Worm (Caenorhabditis elegans) whole organism, L4 larva: ENCODE results near the gene metr-1.

Experiments
- D1046.2 ChIP-seq: fragments of 200-800 bp; sonication (Bioruptor generic); IDR thresholded peaks from 2 replicates; pipeline ENCODE4 v1.3.6; 2022; ENCODE audit warnings: missing genetic modification characterization, missing compliant biosample characterization
- F26F4.8 ChIP-seq: fragments of 200-800 bp; sonication (Bioruptor generic); conservative IDR thresholded peaks from 2 replicates; pipeline ENCODE4 v1.3.6; 2022; ENCODE audit warnings: missing genetic modification characterization, missing compliant biosample characterization
- R02D3.7 ChIP-seq: fragments of 150-350 bp; sonication (generic microtip); optimal IDR thresholded peaks from 3 replicates; lab custom pipeline; 2014; ENCODE audit warnings: missing biosample characterization, missing genetic modification characterization
- T26A8.4 ChIP-seq: fragments of 200-800 bp; sonication (Bioruptor generic); IDR thresholded peaks from 2 replicates; pipeline ENCODE4 v1.3.6; 2022; ENCODE audit warnings: missing genetic modification characterization, missing compliant biosample characterization
- Y48G9A.11 ChIP-seq: fragments of 200-800 bp; sonication (Bioruptor generic); IDR thresholded peaks from 2 replicates; pipeline ENCODE4 v1.3.6; 2022; ENCODE audit warnings: missing genetic modification reagents, missing genetic modification characterization, missing compliant biosample characterization
- Y75B8A.6 ChIP-seq: fragments of 200-800 bp; sonication (Bioruptor generic); IDR thresholded peaks from 2 replicates; pipeline ENCODE4 v1.3.6; 2022; ENCODE audit warnings: missing genetic modification reagents, missing genetic modification characterization, missing compliant biosample characterization
- ZK337.2 ChIP-seq: fragments of 200-800 bp; sonication (Bioruptor generic); IDR thresholded peaks from 2 replicates; pipeline ENCODE4 v1.3.6; 2022; ENCODE audit warnings: missing genetic modification reagents, missing genetic modification characterization, missing compliant biosample characterization
- ZK546.5 ChIP-seq, 2 experiments: sonication (generic microtip); optimal IDR thresholded peaks; 2 replicates each; lab custom pipeline; 2017; ENCODE audit warnings: missing biosample characterization in 2 of 2, missing genetic modification characterization in 2 of 2
- arid-1 ChIP-seq: fragments of 200-800 bp; sonication (Bioruptor generic); conservative IDR thresholded peaks from 2 replicates; pipeline ENCODE4 v1.3.6; 2022; ENCODE audit warnings: missing genetic modification reagents, missing genetic modification characterization, missing compliant biosample characterization
- ceh-20 ChIP-seq: fragments of 200-800 bp; sonication (Bioruptor generic); IDR thresholded peaks from 2 replicates; pipeline ENCODE4 v1.3.6; 2022; ENCODE audit warnings: missing genetic modification reagents, missing genetic modification characterization, missing compliant biosample characterization
- ceh-28 ChIP-seq: fragments of 150-350 bp; optimal IDR thresholded peaks from 2 replicates; lab custom pipeline; 2014; ENCODE audit warnings: missing biosample characterization, missing genetic modification reagents, missing genetic modification characterization
- ceh-32 ChIP-seq: sonication (generic microtip); optimal IDR thresholded peaks from 2 replicates; lab custom pipeline; 2016; ENCODE audit warnings: mild to moderate bottlenecking, missing genetic modification characterization, missing compliant biosample characterization; ENCODE audit not compliant: poor library complexity
- ces-1 ChIP-seq: fragments of 150-350 bp; sonication (generic microtip); optimal IDR thresholded peaks from 4 replicates; lab custom pipeline; 2014; ENCODE audit warnings: missing biosample characterization, missing genetic modification reagents, missing genetic modification characterization
- ctbp-1 ChIP-seq: fragments of 200-800 bp; sonication (Bioruptor generic); IDR thresholded peaks from 2 replicates; pipeline ENCODE4 v1.3.6; 2022; ENCODE audit warnings: missing genetic modification reagents, missing genetic modification characterization, missing compliant biosample characterization
- daf-16 ChIP-seq, 3 experiments: sonication (generic microtip); optimal IDR thresholded peaks; 2 replicates each; lab custom pipeline; 2016 to 2017; ENCODE audit warnings: missing genetic modification characterization in 3 of 3, missing genetic modification reagents in 3 of 3, mild to moderate bottlenecking in 2 of 3, missing compliant biosample characterization in 2 of 3, missing biosample characterization in 1 of 3, moderate library complexity in 1 of 3
- daf-19 ChIP-seq: fragments of 200-800 bp; sonication (Bioruptor generic); conservative IDR thresholded peaks from 2 replicates; pipeline ENCODE4 v1.3.6; 2022; ENCODE audit warnings: missing genetic modification characterization, missing compliant biosample characterization
- daf-8 ChIP-seq: fragments of 200-800 bp; sonication (Bioruptor generic); IDR thresholded peaks from 2 replicates; pipeline ENCODE4 v1.3.6; 2022; ENCODE audit warnings: missing genetic modification characterization, missing compliant biosample characterization
- dmd-8 ChIP-seq: fragments of 200-800 bp; sonication (Bioruptor generic); IDR thresholded peaks from 2 replicates; pipeline ENCODE4 v1.3.6; 2022; ENCODE audit warnings: missing genetic modification characterization, missing compliant biosample characterization
- dpl-1 ChIP-seq: fragments of 150-350 bp; optimal IDR thresholded peaks from 2 replicates; lab custom pipeline; 2014; ENCODE audit warnings: missing biosample characterization, missing genetic modification reagents, missing genetic modification characterization
- fkh-10 ChIP-seq: fragments of 150-350 bp; optimal IDR thresholded peaks from 2 replicates; lab custom pipeline; 2014; ENCODE audit warnings: missing biosample characterization, missing genetic modification reagents, missing genetic modification characterization
- hif-1 ChIP-seq, 2 experiments: sonication (generic microtip); optimal IDR thresholded peaks; 2 replicates each; lab custom pipeline; 2016 to 2017; ENCODE audit warnings: missing compliant biosample characterization in 2 of 2, missing genetic modification characterization in 2 of 2, missing genetic modification reagents in 2 of 2, missing genotype in 2 of 2, mild to moderate bottlenecking in 1 of 2
- hmg-1.1 ChIP-seq: fragments of 200-800 bp; sonication (Bioruptor generic); IDR thresholded peaks from 2 replicates; pipeline ENCODE4 v1.3.6; 2022; ENCODE audit warnings: missing genetic modification reagents, missing genetic modification characterization, missing compliant biosample characterization
- jun-1 ChIP-seq: fragments of 150-350 bp; optimal IDR thresholded peaks from 2 replicates; lab custom pipeline; 2014; ENCODE audit warnings: missing biosample characterization, missing genetic modification reagents, missing genetic modification characterization
- lim-7 ChIP-seq: fragments of 200-800 bp; sonication (Bioruptor generic); IDR thresholded peaks from 2 replicates; pipeline ENCODE4 v1.3.6; 2022; ENCODE audit warnings: missing genetic modification characterization, missing compliant biosample characterization
- lin-13 ChIP-seq: fragments of 150-350 bp; optimal IDR thresholded peaks from 2 replicates; lab custom pipeline; 2014; ENCODE audit warnings: missing biosample characterization, missing genetic modification reagents, missing genetic modification characterization
- lin-39 ChIP-seq: fragments of 150-350 bp; optimal IDR thresholded peaks from 2 replicates; lab custom pipeline; 2014; ENCODE audit warnings: missing biosample characterization, missing genetic modification reagents, missing genetic modification characterization
- lsy-2 ChIP-seq, 2 experiments: fragments of 150-350 bp in 1 of 2; sonication (generic microtip) in 1 of 2; optimal IDR thresholded peaks; 2 replicates each; lab custom pipeline; 2014 to 2017; ENCODE audit warnings: missing biosample characterization in 2 of 2, missing genetic modification characterization in 2 of 2
- mdl-1 ChIP-seq, 2 experiments: fragments of 150-350 bp in 1 of 2; sonication (generic microtip) in 1 of 2; optimal IDR thresholded peaks; 2 replicates each; lab custom pipeline; 2014 to 2017; ENCODE audit warnings: missing biosample characterization in 2 of 2, missing genetic modification characterization in 2 of 2
- mxl-2 ChIP-seq: fragments of 200-800 bp; sonication (Bioruptor generic); conservative IDR thresholded peaks from 2 replicates; pipeline ENCODE4 v1.3.6; 2022; ENCODE audit warnings: missing genetic modification reagents, missing genetic modification characterization, missing compliant biosample characterization
- mxl-3 ChIP-seq: fragments of 200-800 bp; sonication (Bioruptor generic); optimal IDR thresholded peaks from 2 replicates; lab custom pipeline; 2018; ENCODE audit warnings: mild to moderate bottlenecking, missing genetic modification characterization, missing compliant biosample characterization
- nhr-10 ChIP-seq: fragments of 150-350 bp; optimal IDR thresholded peaks from 2 replicates; lab custom pipeline; 2014; ENCODE audit warnings: missing biosample characterization, missing genetic modification characterization
- nhr-102 ChIP-seq: sonication (generic microtip); optimal IDR thresholded peaks from 2 replicates; lab custom pipeline; 2016; ENCODE audit warnings: mild to moderate bottlenecking, missing genetic modification characterization, moderate library complexity, missing compliant biosample characterization
- nhr-111 ChIP-seq: fragments of 200-800 bp; sonication (Bioruptor generic); optimal IDR thresholded peaks from 2 replicates; lab custom pipeline; 2018; ENCODE audit warnings: mild to moderate bottlenecking, missing genetic modification characterization, missing compliant biosample characterization
- nhr-237 ChIP-seq: sonication (generic microtip); optimal IDR thresholded peaks from 2 replicates; lab custom pipeline; 2017; ENCODE audit warnings: missing biosample characterization, missing genetic modification characterization
- nhr-25 ChIP-seq: sonication (generic microtip); optimal IDR thresholded peaks from 2 replicates; lab custom pipeline; 2017; ENCODE audit warnings: missing genetic modification characterization, mild to moderate bottlenecking, missing compliant biosample characterization, antibody characterized with exemption, moderate library complexity, borderline replicate concordance; ENCODE audit not compliant: insufficient read depth
- nhr-28 ChIP-seq: fragments of 150-350 bp; optimal IDR thresholded peaks from 2 replicates; lab custom pipeline; 2014; ENCODE audit warnings: missing biosample characterization, missing genetic modification characterization
- nhr-42 ChIP-seq: fragments of 200-800 bp; sonication (Bioruptor generic); IDR thresholded peaks from 2 replicates; pipeline ENCODE4 v1.3.6; 2022; ENCODE audit warnings: missing genetic modification characterization, missing compliant biosample characterization
- nhr-48 ChIP-seq: sonication (generic microtip); optimal IDR thresholded peaks from 2 replicates; lab custom pipeline; 2016; ENCODE audit warnings: mild to moderate bottlenecking, missing genetic modification characterization, missing compliant biosample characterization
- nhr-76 ChIP-seq: fragments of 150-350 bp; optimal IDR thresholded peaks from 2 replicates; lab custom pipeline; 2014; ENCODE audit warnings: missing biosample characterization, missing genetic modification characterization
- saeg-2 ChIP-seq: fragments of 200-800 bp; sonication (Bioruptor generic); IDR thresholded peaks from 2 replicates; pipeline ENCODE4 v1.3.6; 2022; ENCODE audit warnings: missing genetic modification reagents, missing genetic modification characterization, missing compliant biosample characterization
- set-16 ChIP-seq: fragments of 200-800 bp; sonication (Bioruptor generic); IDR thresholded peaks from 2 replicates; pipeline ENCODE4 v1.3.6; 2022; ENCODE audit warnings: missing genetic modification reagents, missing genetic modification characterization, missing compliant biosample characterization
- skn-1 ChIP-seq: fragments of 150-350 bp; optimal IDR thresholded peaks from 2 replicates; lab custom pipeline; 2014; ENCODE audit warnings: missing biosample characterization, missing genetic modification characterization
- snpc-1.2 ChIP-seq: fragments of 200-800 bp; sonication (Bioruptor generic); IDR thresholded peaks from 2 replicates; pipeline ENCODE4 v1.3.6; 2022; ENCODE audit warnings: missing genetic modification reagents, missing genetic modification characterization, missing compliant biosample characterization
- spr-1 ChIP-seq: sonication (generic microtip); optimal IDR thresholded peaks from 2 replicates; lab custom pipeline; 2016; ENCODE audit warnings: mild to moderate bottlenecking, missing genetic modification characterization, missing compliant biosample characterization
- spr-3 ChIP-seq: fragments of 200-800 bp; sonication (Bioruptor generic); optimal IDR thresholded peaks from 2 replicates; lab custom pipeline; 2018; ENCODE audit warnings: mild to moderate bottlenecking, missing genetic modification characterization, missing compliant biosample characterization
- unc-130 ChIP-seq: sonication (generic microtip); optimal IDR thresholded peaks from 2 replicates; lab custom pipeline; 2016; ENCODE audit warnings: missing genetic modification reagents, missing genetic modification characterization, missing compliant biosample characterization
- unc-62 ChIP-seq, 3 experiments: fragments of 150-350 bp in 1 of 3; sonication (generic microtip); optimal IDR thresholded peaks in 2 of 3; peaks in 1 of 3; 1 replicate in 1 of 3; 2 replicates in 2 of 3; lab custom pipeline; 2014 to 2017; ENCODE audit warnings: missing biosample characterization in 3 of 3, missing genetic modification characterization in 3 of 3, missing genetic modification reagents in 3 of 3, missing genotype in 1 of 3
- zag-1 ChIP-seq: fragments of 150-350 bp; optimal IDR thresholded peaks from 2 replicates; lab custom pipeline; 2014; ENCODE audit warnings: missing biosample characterization, missing genetic modification characterization
- zip-2 ChIP-seq: fragments of 150-350 bp; optimal IDR thresholded peaks from 2 replicates; lab custom pipeline; 2014; ENCODE audit warnings: missing biosample characterization, missing genetic modification characterization

metr-1 gene

ce11 chrII:10925804-10926570, at the start of gene metr-1 (continued):
- TF ChIP-seq lin-39 (no peak), lin-13 (GFP tag; lab: Kevin White, UChicago) (no peak), nhr-76 (tag; lab: Kevin White, UChicago) (no peak), ces-1 (GFP tag; lab: Kevin White, UChicago) (no peak), mxl-2 (GFP tag; lab: Robert Waterston, UW) (no peak), snpc-1.2 (GFP tag; lab: Robert Waterston, UW) (no peak; the same call in 1 of the 2 replicates), hif-1 (tag; optimal IDR thresholded peaks at IDR 0.05; lab: Kevin White, UChicago) (no peak), ceh-32 (tag; lab: Kevin White, UChicago) (no peak), set-16 (GFP tag; lab: Robert Waterston, UW) (no peak), lim-7 (GFP tag; lab: Robert Waterston, UW) (0 out of 2 replicates have a peak, but pooled peaks have one; percentile 23), mxl-3 (GFP tag; lab: Kevin White, UChicago) (peak; percentile 74), ceh-28 (no peak), nhr-102 (no peak), ZK337.2 (GFP tag; lab: Robert Waterston, UW) (0 out of 2 replicates have a peak, but pooled peaks have one; percentile 34), lsy-2 (tag; optimal IDR thresholded peaks at IDR 0.05; lab: Kevin White, UChicago) (peak in 1 of 2 experiments; percentile 55), dmd-8 (GFP tag; lab: Robert Waterston, UW) (no peak), Y48G9A.11 (GFP tag; lab: Robert Waterston, UW) (no peak), spr-3 (GFP tag; lab: Kevin White, UChicago) (no peak), R02D3.7 (no peak), Y75B8A.6 (GFP tag; lab: Robert Waterston, UW) (no peak), unc-130 (peak; percentile 66), arid-1 (GFP tag; lab: Robert Waterston, UW) (no peak), fkh-10 (GFP tag; lab: Kevin White, UChicago) (no peak), hmg-1.1 (GFP tag; lab: Robert Waterston, UW) (0 out of 2 replicates have a peak, but pooled peaks have one; percentile 15), daf-16 (GFP tag; optimal IDR thresholded peaks at IDR 0.05; lab: Kevin White, UChicago) (no peak), daf-16 (tag; optimal IDR thresholded peaks at IDR 0.05; lab: Kevin White, UChicago) (peak; percentile 63), dpl-1 (GFP tag; lab: Kevin White, UChicago) (peak; percentile 83), nhr-28 (tag; lab: Kevin White, UChicago) (peak; percentile 32), saeg-2 (GFP tag; lab: Robert Waterston, UW) (no peak), spr-1 (tag; lab: Kevin White, UChicago) (no peak), jun-1 (tag; lab: Kevin White, UChicago) (no peak), D1046.2 (no peak), nhr-25 (tag; lab: Kevin White, UChicago) (no peak), F26F4.8 (GFP tag; lab: Robert Waterston, UW) (no peak), zip-2 (tag; lab: Kevin White, UChicago) (no peak), ceh-20 (GFP tag; lab: Robert Waterston, UW) (no peak), ZK546.5 (tag; optimal IDR thresholded peaks at IDR 0.05; lab: Kevin White, UChicago) (no peak), daf-8 (GFP tag; lab: Robert Waterston, UW) (no peak), nhr-237 (tag; lab: Kevin White, UChicago) (no peak), nhr-48 (tag; lab: Kevin White, UChicago) (no peak), nhr-42 (GFP tag; lab: Robert Waterston, UW) (no peak), ctbp-1 (GFP tag; lab: Robert Waterston, UW) (no peak), daf-19 (GFP tag; lab: Robert Waterston, UW) (no peak), zag-1 (tag; lab: Kevin White, UChicago) (no peak), mdl-1 (tag; optimal IDR thresholded peaks at IDR 0.05; lab: Kevin White, UChicago) (peak in 1 of 2 experiments; percentile 41), nhr-111 (GFP tag; lab: Kevin White, UChicago) (no peak), nhr-10 (no peak), unc-62 (GFP tag; optimal IDR thresholded peaks at IDR 0.05 in 1 of 2; lab: Kevin White, UChicago) (peak in 1 of 2 experiments; percentile 28), unc-62 (tag; optimal IDR thresholded peaks at IDR 0.05; lab: Kevin White, UChicago) (no peak), skn-1 (tag; lab: Kevin White, UChicago) (no peak), T26A8.4 (GFP tag; lab: Robert Waterston, UW) (no peak)
